Fruit fly (Drosophila melanogaster) whole organism, wandering third instar larva: ENCODE data around the gene CG8043.
A peak's percentile ranks its signal among the peaks of the same experiment; 100 is the strongest.

Experiments
- Abd-B ChIP-seq: fragments of >200 bp; optimal IDR thresholded peaks from 2 replicates; lab custom pipeline; 2017; ENCODE audit warnings: missing biosample characterization, missing genetic modification characterization
- CG9705 ChIP-seq: fragments of 200-800 bp; sonication (Bioruptor generic); optimal IDR thresholded peaks from 2 replicates; lab custom pipeline; 2018; ENCODE audit warnings: missing biosample characterization, mild to moderate bottlenecking, missing genetic modification characterization
- Dif ChIP-seq: fragments of 200-275, 200-300 bp; sonication (Bioruptor generic); optimal IDR thresholded peaks from 2 replicates; lab custom pipeline; 2018; ENCODE audit warnings: missing biosample characterization, missing genetic modification characterization; ENCODE audit not compliant: partially characterized antibody
- GATAd ChIP-seq: sonication (Bioruptor generic); optimal IDR thresholded peaks from 2 replicates; lab custom pipeline; 2016; ENCODE audit warnings: missing biosample characterization, missing genetic modification characterization
- HLH106 ChIP-seq: fragments of 200-800 bp; optimal IDR thresholded peaks from 3 replicates; lab custom pipeline; 2019; ENCODE audit warnings: missing biosample characterization, mild to moderate bottlenecking, missing genetic modification characterization, moderate library complexity
- Hnf4 ChIP-seq: fragments of 200-800 bp; sonication (Bioruptor generic); optimal IDR thresholded peaks from 2 replicates; lab custom pipeline; 2016; ENCODE audit warnings: missing biosample characterization, mild to moderate bottlenecking, missing genetic modification characterization
- Hr83 ChIP-seq: fragments of 200-300 bp; sonication (Bioruptor generic); optimal IDR thresholded peaks from 2 replicates; lab custom pipeline; 2016; ENCODE audit warnings: missing biosample characterization, mild to moderate bottlenecking, missing genetic modification characterization, moderate library complexity; ENCODE audit not compliant: poor library complexity, severe bottlenecking
- Jra ChIP-seq: sonication (Bioruptor generic); optimal IDR thresholded peaks from 2 replicates; lab custom pipeline; 2016; ENCODE audit warnings: missing biosample characterization, missing genetic modification characterization
- Mio ChIP-seq: sonication (Bioruptor generic); optimal IDR thresholded peaks from 2 replicates; lab custom pipeline; 2016; ENCODE audit warnings: missing biosample characterization, missing genetic modification characterization
- Myc ChIP-seq: fragments of >200 bp; optimal IDR thresholded peaks from 2 replicates; lab custom pipeline; 2017
- OdsH ChIP-seq: fragments of 200-800 bp; sonication (Bioruptor generic); optimal IDR thresholded peaks from 2 replicates; lab custom pipeline; 2016; ENCODE audit warnings: missing biosample characterization, mild to moderate bottlenecking, missing genetic modification characterization
- Rel ChIP-seq, 2 experiments: fragments of 200-800 bp; sonication (Bioruptor generic) in 1 of 2; optimal IDR thresholded peaks; 2 replicates in 1 of 2; 3 replicates in 1 of 2; lab custom pipeline; 2016 to 2019; ENCODE audit warnings: mild to moderate bottlenecking in 2 of 2, missing biosample characterization in 2 of 2, missing genetic modification characterization in 2 of 2, moderate library complexity in 1 of 2
- Sp1 ChIP-seq: fragments of 200-800 bp; sonication (Bioruptor generic); optimal IDR thresholded peaks from 3 replicates; lab custom pipeline; 2019; ENCODE audit warnings: missing biosample characterization, mild to moderate bottlenecking, missing genetic modification characterization, moderate library complexity
- Vsx2 ChIP-seq: fragments of 200-300, 225-300 bp; sonication (Bioruptor generic); optimal IDR thresholded peaks from 2 replicates; lab custom pipeline; 2018; ENCODE audit warnings: missing biosample characterization, missing genetic modification characterization; ENCODE audit not compliant: partially characterized antibody
- br ChIP-seq: fragments of 200-800 bp; sonication (Bioruptor generic); optimal IDR thresholded peaks from 2 replicates; lab custom pipeline; 2016; ENCODE audit warnings: missing biosample characterization, missing genetic modification characterization
- brk ChIP-seq: fragments of 200-800 bp; sonication (Bioruptor generic); optimal IDR thresholded peaks from 2 replicates; lab custom pipeline; 2016; ENCODE audit warnings: missing biosample characterization, mild to moderate bottlenecking, missing genetic modification characterization
- dl ChIP-seq, 2 experiments: fragments of 175-275, 200-275 bp in 1 of 2; fragments of 200-275 bp in 1 of 2; sonication (Bioruptor generic); optimal IDR thresholded peaks; lab custom pipeline; 2018; ENCODE audit warnings: mild to moderate bottlenecking in 2 of 2, missing biosample characterization in 2 of 2, missing genetic modification characterization in 2 of 2, moderate library complexity in 2 of 2; ENCODE audit not compliant: partially characterized antibody in 2 of 2, insufficient read depth in 1 of 2
- dmrt93B ChIP-seq: fragments of 200-800 bp; sonication (Bioruptor generic); optimal IDR thresholded peaks from 2 replicates; lab custom pipeline; 2018; ENCODE audit warnings: missing biosample characterization, mild to moderate bottlenecking, missing genetic modification characterization
- dsf ChIP-seq: sonication (Bioruptor generic); optimal IDR thresholded peaks from 2 replicates; lab custom pipeline; 2016; ENCODE audit warnings: missing biosample characterization, missing genetic modification characterization, borderline replicate concordance
- ey ChIP-seq: fragments of 200-800 bp; sonication (Bioruptor generic); optimal IDR thresholded peaks from 2 replicates; lab custom pipeline; 2016; ENCODE audit warnings: missing biosample characterization, missing genetic modification characterization
- foxo ChIP-seq, 2 experiments: fragments of 200-800 bp; sonication (Bioruptor generic); optimal IDR thresholded peaks; 2 replicates in 1 of 2; 3 replicates in 1 of 2; lab custom pipeline; 2016 to 2017; ENCODE audit warnings: missing biosample characterization in 2 of 2, missing genetic modification characterization in 2 of 2
- fru ChIP-seq: fragments of 200-800 bp; sonication (Bioruptor generic); optimal IDR thresholded peaks from 3 replicates; lab custom pipeline; 2016; ENCODE audit warnings: missing biosample characterization, mild to moderate bottlenecking, missing genetic modification characterization
- h ChIP-seq: fragments of 200-800 bp; sonication (Bioruptor generic); optimal IDR thresholded peaks from 3 replicates; lab custom pipeline; 2016; ENCODE audit warnings: missing biosample characterization, mild to moderate bottlenecking, missing genetic modification characterization
- jim ChIP-seq: fragments of 175-275, 200-325 bp; sonication (Bioruptor generic); optimal IDR thresholded peaks from 2 replicates; lab custom pipeline; 2016; ENCODE audit warnings: missing biosample characterization, mild to moderate bottlenecking, missing genetic modification characterization
- lola ChIP-seq: fragments of >200 bp; optimal IDR thresholded peaks from 2 replicates; lab custom pipeline; 2017; ENCODE audit warnings: missing biosample characterization, missing genetic modification characterization
- pan ChIP-seq: fragments of >200 bp; optimal IDR thresholded peaks from 2 replicates; lab custom pipeline; 2017
- psq ChIP-seq: fragments of 200-800 bp; sonication (Bioruptor generic); optimal IDR thresholded peaks from 3 replicates; lab custom pipeline; 2017; ENCODE audit warnings: missing biosample characterization, mild to moderate bottlenecking, missing genetic modification characterization, moderate library complexity
- rgr ChIP-seq: fragments of 200-800 bp; sonication (Bioruptor generic); optimal IDR thresholded peaks from 3 replicates; lab custom pipeline; 2016; ENCODE audit warnings: missing biosample characterization, mild to moderate bottlenecking, missing genetic modification characterization
- sage ChIP-seq: fragments of 200-800 bp; sonication (Bioruptor generic); optimal IDR thresholded peaks from 2 replicates; lab custom pipeline; 2016; ENCODE audit warnings: missing biosample characterization, mild to moderate bottlenecking, missing genetic modification characterization
- sv ChIP-seq: fragments of 200-800 bp; sonication (Bioruptor generic); optimal IDR thresholded peaks from 3 replicates; lab custom pipeline; 2016; ENCODE audit warnings: missing biosample characterization, missing genetic modification characterization
- woc ChIP-seq: sonication (Bioruptor generic); optimal IDR thresholded peaks from 2 replicates; lab custom pipeline; 2016; ENCODE audit warnings: missing biosample characterization, mild to moderate bottlenecking, missing genetic modification characterization

The CG8043 gene

dm6 chr3R:8663668-8664283 is 12.9 kb upstream of the CG8043 start, which contains the start of gene CG8032:
Gene CG8032 (plus strand): TSS chr3R:8664115.
- TF ChIP-seq fru (peak; percentile 61), ey (peak; percentile 39), HLH106 (tag; lab: Kevin White, UChicago) (peak; percentile 52), Mio (no peak), psq (peak; percentile 9), Dif (GFP tag; lab: Kevin White, UChicago) (no peak), rgr (GFP tag; lab: Kevin White, UChicago) (peak; percentile 48), GATAd (GFP tag; lab: Kevin White, UChicago) (no peak), CG9705 (peak; percentile 21), Vsx2 (GFP tag; lab: Kevin White, UChicago) (no peak), Sp1 (GFP tag; lab: Kevin White, UChicago) (peak; percentile 18), Hnf4 (peak; percentile 75), sv (GFP tag; lab: Kevin White, UChicago) (peak; percentile 49), brk (GFP tag; lab: Kevin White, UChicago) (peak; percentile 38), OdsH (GFP tag; lab: Kevin White, UChicago) (peak; percentile 24), woc (peak; percentile 45), Jra (GFP tag; lab: Kevin White, UChicago) (peak; percentile 83), lola (no peak), dsf (GFP tag; lab: Kevin White, UChicago) (peak; percentile 21), sage (peak; percentile 40), foxo (GFP tag; optimal IDR thresholded peaks at IDR 0.05; lab: Kevin White, UChicago) (peak in 1 of 2 experiments; percentile 72), h (GFP tag; lab: Kevin White, UChicago) (peak; percentile 79), Rel (GFP tag; optimal IDR thresholded peaks at IDR 0.05; lab: Kevin White, UChicago) (no peak), Rel (tag; optimal IDR thresholded peaks at IDR 0.05; lab: Kevin White, UChicago) (peak; percentile 44), br (GFP tag; lab: Kevin White, UChicago) (peak; percentile 52), dmrt93B (GFP tag; lab: Kevin White, UChicago) (peak; percentile 8)

- TF ChIP-seq Abd-B (GFP tag; lab: Kevin White, UChicago) (no peak), psq (no peak), jim (GFP tag; lab: Kevin White, UChicago) (no peak), dsf (GFP tag; lab: Kevin White, UChicago) (no peak), ey (no peak), h (GFP tag; lab: Kevin White, UChicago) (no peak), rgr (GFP tag; lab: Kevin White, UChicago) (no peak)
- TF ChIP-seq, all 38 proteins: peak for 0
Observed at dm6 chr3R:8664699-8665340, 11.9 kb upstream of the CG8043 start.

DNA sequence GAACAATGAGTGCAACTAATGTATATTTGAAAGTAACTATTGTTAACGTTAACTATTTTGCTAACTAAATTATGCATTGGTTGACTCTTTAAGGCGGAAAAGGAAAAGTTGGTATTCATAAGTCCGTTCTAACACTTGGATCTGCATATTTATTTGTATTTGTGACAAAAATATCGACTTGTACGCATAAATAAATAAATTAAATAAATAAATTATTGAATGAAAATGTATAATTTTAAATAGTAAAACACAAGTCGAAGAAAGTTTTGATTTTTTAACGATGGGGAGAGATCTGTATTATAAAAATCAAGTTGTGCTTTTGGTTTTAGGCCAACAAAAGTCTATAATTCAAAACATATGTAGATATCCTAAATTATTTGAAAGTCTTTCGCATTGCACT is 9.1 kb upstream of the CG8043 start, which contains the start of gene CG8036:
TSS of gene CG8036 (plus strand) at position 301 of the 400 bp plus-strand sequence.
- TF ChIP-seq dsf (GFP tag; lab: Kevin White, UChicago) (no peak), Hnf4 (no peak), pan (lab: Kevin White, UChicago) (no peak), foxo (GFP tag; optimal IDR thresholded peaks at IDR 0.05; lab: Kevin White, UChicago) (no peak), dmrt93B (GFP tag; lab: Kevin White, UChicago) (no peak), Hr83 (GFP tag; lab: Kevin White, UChicago) (no peak), CG9705 (no peak), GATAd (GFP tag; lab: Kevin White, UChicago) (no peak), brk (GFP tag; lab: Kevin White, UChicago) (no peak)

DNA sequence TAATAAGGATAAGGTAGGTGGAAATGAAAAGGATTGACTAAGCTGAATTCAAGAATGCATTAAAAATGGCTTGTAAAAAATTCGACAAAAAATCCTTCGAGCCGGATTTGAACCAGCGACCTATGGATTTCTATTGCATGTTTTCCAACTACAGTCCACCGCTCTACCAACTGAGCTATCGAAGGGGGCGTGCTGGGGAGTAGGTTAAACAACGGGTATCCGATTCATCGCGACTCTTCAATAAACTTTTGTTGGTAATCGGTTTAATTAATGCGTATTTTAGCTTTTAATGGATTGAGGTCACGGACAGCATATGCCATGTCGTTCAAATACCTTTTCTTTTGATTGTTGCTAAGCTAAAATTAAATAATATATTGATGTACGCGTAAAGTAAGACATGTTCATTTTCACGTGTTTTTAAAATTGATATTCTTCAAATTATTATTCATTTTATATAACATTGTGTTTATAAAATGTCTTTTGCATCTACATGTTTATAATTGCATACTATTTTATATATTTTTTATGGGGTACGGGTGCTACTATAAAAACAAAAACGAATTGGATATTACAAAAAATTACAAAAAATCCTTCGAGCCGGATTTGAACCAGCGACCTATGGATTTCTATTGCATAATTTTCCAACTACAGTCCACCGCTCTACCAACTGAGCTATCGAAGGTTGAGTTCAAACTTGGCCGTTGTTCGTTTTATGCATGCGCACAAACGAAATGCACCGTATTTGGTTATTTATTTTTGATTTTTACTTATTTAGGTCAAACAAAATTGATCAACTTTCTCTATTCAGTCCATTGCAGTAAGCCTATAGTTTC is 8.5 kb upstream of the CG8043 start:
- no peak for TF ChIP-seq psq
- TF ChIP-seq dl (GFP tag; optimal IDR thresholded peaks at IDR 0.05; lab: Kevin White, UChicago; ENCODE audit: insufficient read depth in 1 of 2, partially characterized antibody in 2 of 2), result peak in 1 of 2 experiments; percentile 4
- TF ChIP-seq Myc, result no peak
